Fruit fly (Drosophila melanogaster): ENCODE measurements around the gene CG3744.

CG3744 gene

dm6 chr3R:24905959-24906634 is 29.6 kb upstream of the CG3744 start, which contains the start of gene CG13643 (continued):
- TF ChIP-seq CG13287 (GFP tag; IDR thresholded peaks at IDR 0.05; ENCODE audit: partially characterized antibody) (no peak), insv (GFP tag; optimal IDR thresholded peaks at IDR 0.05) (no peak), Hr39 (optimal IDR thresholded peaks at IDR 0.05) (no peak), CG13424 (tag; optimal IDR thresholded peaks at IDR 0.05) (peak; percentile 64), CG17359 (tag; optimal IDR thresholded peaks at IDR 0.05) (no peak), CG3847 (GFP tag; IDR thresholded peaks at IDR 0.05) (no peak), Dbx (GFP tag; IDR thresholded peaks at IDR 0.05) (no peak), CG12659 (GFP tag; optimal IDR thresholded peaks at IDR 0.05) (peak; percentile 24), YL-1 (GFP tag; optimal IDR thresholded peaks at IDR 0.05) (no peak), NC2β (GFP tag; optimal IDR thresholded peaks at IDR 0.05) (no peak), disco-r (GFP tag; optimal IDR thresholded peaks at IDR 0.05) (no peak), lov (optimal IDR thresholded peaks at IDR 0.05) (no peak), lov (GFP tag; IDR thresholded peaks at IDR 0.05) (no peak), gcm2 (GFP tag; optimal IDR thresholded peaks at IDR 0.05) (no peak), CG3407 (GFP tag; optimal IDR thresholded peaks at IDR 0.05) (no peak), dysf (GFP tag; IDR thresholded peaks at IDR 0.05) (peak; percentile 60; the same call in 2 of the 3 replicates), CG10431 (GFP tag; optimal IDR thresholded peaks at IDR 0.05) (no peak), Dip3 (GFP tag; optimal IDR thresholded peaks at IDR 0.05) (no peak), pb (GFP tag; optimal IDR thresholded peaks at IDR 0.05) (no peak), Optix (GFP tag; IDR thresholded peaks at IDR 0.05) (no peak), Adf1 (GFP tag; IDR thresholded peaks at IDR 0.05) (peak; percentile 34; the same call in 1 of the 2 replicates), hbn (GFP tag; IDR thresholded peaks at IDR 0.05; ENCODE audit: partially characterized antibody) (no peak), ham (GFP tag; IDR thresholded peaks at IDR 0.05) (no peak), CG12391 (tag; optimal IDR thresholded peaks at IDR 0.05) (peak; percentile 37), CG34224 (GFP tag; IDR thresholded peaks at IDR 0.05; ENCODE audit: partially characterized antibody) (no peak), Hr51 (GFP tag; optimal IDR thresholded peaks at IDR 0.05) (no peak), CG18011 (GFP tag; optimal IDR thresholded peaks at IDR 0.05) (no peak), CG2678 (tag; optimal IDR thresholded peaks at IDR 0.05) (no peak), pho (GFP tag; optimal IDR thresholded peaks at IDR 0.05) (no peak), CG17829 (tag; optimal IDR thresholded peaks at IDR 0.05) (no peak), run (tag; optimal IDR thresholded peaks at IDR 0.05) (peak; percentile 13), CG17361 (GFP tag; IDR thresholded peaks at IDR 0.05) (no peak; the same call in 2 of the 3 replicates), btn (GFP tag; optimal IDR thresholded peaks at IDR 0.05) (no peak), CG14710 (tag; optimal IDR thresholded peaks at IDR 0.05) (no peak), CG2129 (GFP tag; IDR thresholded peaks at IDR 0.05; ENCODE audit: partially characterized antibody) (no peak), CG13624 (GFP tag; optimal IDR thresholded peaks at IDR 0.05) (no peak), CG11085 (GFP tag; IDR thresholded peaks at IDR 0.05) (no peak), shn (GFP tag; optimal IDR thresholded peaks at IDR 0.05) (no peak), stwl (tag; optimal IDR thresholded peaks at IDR 0.05) (no peak), kni (GFP tag; optimal IDR thresholded peaks at IDR 0.05) (no peak), Usf (GFP tag; optimal IDR thresholded peaks at IDR 0.05) (no peak), luna (GFP tag; optimal IDR thresholded peaks at IDR 0.05) (no peak), CG30020 (tag; optimal IDR thresholded peaks at IDR 0.05) (no peak), org-1 (GFP tag; optimal IDR thresholded peaks at IDR 0.05) (no peak), emc (GFP tag; optimal IDR thresholded peaks at IDR 0.05) (no peak), CG8281 (tag; optimal IDR thresholded peaks at IDR 0.05) (no peak), CG10366 (GFP tag; IDR thresholded peaks at IDR 0.05) (no peak), CG8924 (tag; optimal IDR thresholded peaks at IDR 0.05) (peak; percentile 30), BEAF-32 (GFP tag; optimal IDR thresholded peaks at IDR 0.05) (no peak), CG10147 (GFP tag; optimal IDR thresholded peaks at IDR 0.05) (no peak)

Data from whole organism, embryonic.